Worm (Caenorhabditis elegans): ENCODE data around the gene cpg-4.

Gene cpg-4

DNA sequence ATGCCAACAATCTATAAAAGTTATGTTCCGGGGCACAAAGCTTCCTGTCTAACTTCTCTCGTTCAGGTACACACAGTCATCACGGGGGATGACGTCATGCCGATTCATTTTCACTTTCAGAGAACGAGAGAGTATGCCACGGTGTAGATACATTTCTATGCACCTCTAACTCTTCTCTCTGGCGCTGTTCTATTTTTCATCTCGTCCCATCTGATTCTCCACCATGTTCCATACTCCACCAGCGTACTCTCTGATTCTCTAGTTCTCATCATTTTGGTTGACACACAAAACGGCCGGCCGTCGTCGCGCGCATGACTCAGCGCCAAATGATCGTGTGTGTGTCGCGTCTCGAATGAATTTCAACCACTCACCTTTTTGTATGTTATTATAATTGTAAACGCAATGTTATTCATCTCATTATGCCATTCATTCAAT lies 4.2 kb downstream of the cpg-4 start:
- no peak for TF ChIP-seq ceh-16 (tag; optimal IDR thresholded peaks at IDR 0.05)
- TF ChIP-seq mml-1 (tag; optimal IDR thresholded peaks at IDR 0.05), result no peak
- peak; percentile 98 for TF ChIP-seq elt-2 (tag; optimal IDR thresholded peaks at IDR 0.05)
- peak; percentile 41 for TF ChIP-seq elt-1 (tag; optimal IDR thresholded peaks at IDR 0.05)
- peak; percentile 72 for TF ChIP-seq unc-62 (GFP tag; optimal IDR thresholded peaks at IDR 0.05)
- TF ChIP-seq snpc-4 (tag; optimal IDR thresholded peaks at IDR 0.05), result peak; percentile 61
- peak; percentile 94 for TF ChIP-seq ceh-28 (tag; optimal IDR thresholded peaks at IDR 0.05)
- TF ChIP-seq egl-27 (tag; optimal IDR thresholded peaks at IDR 0.05), result peak; percentile 96
- TF ChIP-seq jun-1 (tag; optimal IDR thresholded peaks at IDR 0.05), result peak; percentile 99
- TF ChIP-seq ztf-11 (tag; optimal IDR thresholded peaks at IDR 0.05), result no peak
- peak; percentile 68 for TF ChIP-seq ztf-4 (tag; optimal IDR thresholded peaks at IDR 0.05)
- TF ChIP-seq ceh-82 (tag; optimal IDR thresholded peaks at IDR 0.05), result no peak
- no peak for TF ChIP-seq sea-2 (GFP tag; optimal IDR thresholded peaks at IDR 0.05)
- peak; percentile 87 for TF ChIP-seq nhr-11 (tag; optimal IDR thresholded peaks at IDR 0.05)
- no peak for TF ChIP-seq aly-2 (tag; optimal IDR thresholded peaks at IDR 0.05)
- no peak for TF ChIP-seq ceh-9 (tag; optimal IDR thresholded peaks at IDR 0.05)
- no peak for TF ChIP-seq nhr-12 (tag; optimal IDR thresholded peaks at IDR 0.05)
- peak; percentile 91 for TF ChIP-seq skn-1 (tag; optimal IDR thresholded peaks at IDR 0.05)
- peak; percentile 20 for TF ChIP-seq nhr-28 (tag; optimal IDR thresholded peaks at IDR 0.05)
- peak; percentile 97 for TF ChIP-seq hmg-11 (tag; optimal IDR thresholded peaks at IDR 0.05)
- TF ChIP-seq nhr-23 (tag; optimal IDR thresholded peaks at IDR 0.05), result peak; percentile 97
- peak; percentile 80 for TF ChIP-seq nhr-77 (tag; optimal IDR thresholded peaks at IDR 0.05)
- TF ChIP-seq nhr-43 (tag; optimal IDR thresholded peaks at IDR 0.05; ENCODE audit: poor library complexity, severe bottlenecking), result peak; percentile 94
- TF ChIP-seq nhr-237 (tag; optimal IDR thresholded peaks at IDR 0.05), result no peak
- no peak for TF ChIP-seq ZK546.5 (tag; optimal IDR thresholded peaks at IDR 0.05)
- TF ChIP-seq fkh-2 (tag; optimal IDR thresholded peaks at IDR 0.05), result no peak
- TF ChIP-seq ama-1 (optimal IDR thresholded peaks at IDR 0.05), result peak; percentile 23
- TF ChIP-seq lin-15B (tag; optimal IDR thresholded peaks at IDR 0.05), result peak; percentile 56
- TF ChIP-seq pha-4 (tag; optimal IDR thresholded peaks at IDR 0.05), result peak; percentile 95
- TF ChIP-seq nhr-67 (tag; optimal IDR thresholded peaks at IDR 0.05), result no peak
- TF ChIP-seq mdl-1 (tag; optimal IDR thresholded peaks at IDR 0.05), result peak; percentile 85
- TF ChIP-seq egl-5 (tag; optimal IDR thresholded peaks at IDR 0.05), result peak; percentile 73
- TF ChIP-seq elt-3 (tag; optimal IDR thresholded peaks at IDR 0.05), result peak in 1 of 3 experiments; percentile 82
- peak; percentile 89 for TF ChIP-seq tbx-2 (tag; optimal IDR thresholded peaks at IDR 0.05)
- TF ChIP-seq R02D3.7 (tag; optimal IDR thresholded peaks at IDR 0.05), result peak; percentile 41
- peak; percentile 90 for TF ChIP-seq pqm-1 (tag; optimal IDR thresholded peaks at IDR 0.05)
- TF ChIP-seq fkh-10 (GFP tag; optimal IDR thresholded peaks at IDR 0.05), result no peak
- TF ChIP-seq fos-1 (tag; optimal IDR thresholded peaks at IDR 0.05), result no peak
- TF ChIP-seq lsy-12 (tag; optimal IDR thresholded peaks at IDR 0.05), result peak; percentile 94
- peak; percentile 61 for TF ChIP-seq nhr-76 (tag; optimal IDR thresholded peaks at IDR 0.05)
- TF ChIP-seq lin-39 (tag; optimal IDR thresholded peaks at IDR 0.05), result peak; percentile 93
- no peak for TF ChIP-seq daf-12 (tag; optimal IDR thresholded peaks at IDR 0.05)
- TF ChIP-seq nhr-25 (tag; optimal IDR thresholded peaks at IDR 0.05), result peak; percentile 98
- TF ChIP-seq nfya-1 (tag; optimal IDR thresholded peaks at IDR 0.05; ENCODE audit: insufficient read depth), result peak; percentile 91
- no peak for TF ChIP-seq eor-1 (tag; optimal IDR thresholded peaks at IDR 0.05)
- TF ChIP-seq unc-39 (tag; optimal IDR thresholded peaks at IDR 0.05), result peak; percentile 21
- no peak for TF ChIP-seq zag-1 (tag; optimal IDR thresholded peaks at IDR 0.05)

DNA sequence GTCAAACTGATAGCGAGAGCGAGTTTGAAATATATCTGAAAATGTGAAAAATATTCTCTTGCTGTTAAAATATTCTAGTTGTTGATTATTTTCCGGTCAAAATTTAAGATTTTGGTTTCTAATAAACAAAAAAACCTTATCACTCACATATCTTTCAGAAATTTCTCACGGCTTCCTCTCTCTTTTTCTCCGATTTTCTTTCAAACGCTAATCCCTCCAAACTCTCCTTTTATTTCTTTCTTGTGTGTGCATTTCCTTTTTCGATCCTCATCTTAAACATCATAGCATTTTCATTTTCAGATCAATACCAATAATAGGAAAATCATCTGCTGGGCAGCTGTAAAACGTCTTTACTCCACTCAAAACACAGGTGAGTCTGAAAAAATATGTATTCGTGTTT lies 7.1 kb downstream of the cpg-4 start, which contains the start of gene fos-1:
TSS of gene fos-1 (plus strand) at position 301 of the 400 bp plus-strand sequence.
- TF ChIP-seq fkh-10 (GFP tag; optimal IDR thresholded peaks at IDR 0.05) (no peak), egl-27 (tag; optimal IDR thresholded peaks at IDR 0.05) (no peak), nhr-28 (tag; optimal IDR thresholded peaks at IDR 0.05) (no peak), nhr-77 (tag; optimal IDR thresholded peaks at IDR 0.05) (no peak), pha-4 (tag; optimal IDR thresholded peaks at IDR 0.05) (no peak), nhr-67 (tag; optimal IDR thresholded peaks at IDR 0.05) (no peak), nhr-76 (tag; optimal IDR thresholded peaks at IDR 0.05) (no peak), elt-2 (tag; optimal IDR thresholded peaks at IDR 0.05) (no peak), egl-5 (tag; optimal IDR thresholded peaks at IDR 0.05) (no peak)
